Worm (Caenorhabditis elegans) whole organism, young adult: ENCODE measurements around the gene ncx-3.

Source experiments
- F49E8.2 ChIP-seq: sonication (generic microtip); optimal IDR thresholded peaks from 3 replicates; lab custom pipeline; 2017; ENCODE audit warnings: missing genetic modification characterization, mild to moderate bottlenecking, missing compliant biosample characterization, antibody characterized with exemption, moderate library complexity; ENCODE audit not compliant: insufficient read depth
- F57A8.1 ChIP-seq: fragments of 200-800 bp; sonication (Bioruptor generic); optimal IDR thresholded peaks from 2 replicates; lab custom pipeline; 2018; ENCODE audit warnings: mild to moderate bottlenecking, missing genetic modification characterization, moderate library complexity, missing compliant biosample characterization
- K12H6.12 ChIP-seq: fragments of 200-800 bp; sonication (Bioruptor generic); optimal IDR thresholded peaks from 2 replicates; lab custom pipeline; 2018; ENCODE audit warnings: mild to moderate bottlenecking, missing genetic modification characterization, missing compliant biosample characterization
- Y53G8AR.9 ChIP-seq: fragments of 200-800 bp; sonication (Bioruptor generic); conservative IDR thresholded peaks from 2 replicates; pipeline ENCODE4 v1.3.6; 2022; ENCODE audit warnings: missing genetic modification reagents, missing genetic modification characterization, missing compliant biosample characterization
- ZK185.1 ChIP-seq: sonication (generic microtip); optimal IDR thresholded peaks from 2 replicates; lab custom pipeline; 2016; ENCODE audit warnings: mild to moderate bottlenecking, missing genetic modification characterization, missing compliant biosample characterization; ENCODE audit not compliant: poor library complexity, severe bottlenecking
- athp-1 ChIP-seq: sonication (generic microtip); optimal IDR thresholded peaks from 2 replicates; lab custom pipeline; 2017; ENCODE audit warnings: mild to moderate bottlenecking, missing genetic modification characterization, missing compliant biosample characterization
- cebp-1 ChIP-seq, 2 experiments: fragments of 200-800 bp in 1 of 2; sonication (Bioruptor generic) in 1 of 2; sonication (generic microtip) in 1 of 2; IDR thresholded peaks in 1 of 2; optimal IDR thresholded peaks in 1 of 2; 2 replicates each; pipeline versions ENCODE4 v1.3.6 to Lab custom; 2017 to 2022; ENCODE audit warnings: missing compliant biosample characterization in 2 of 2, missing genetic modification characterization in 2 of 2, mild to moderate bottlenecking in 1 of 2, missing genetic modification reagents in 1 of 2, moderate library complexity in 1 of 2
- cebp-2 ChIP-seq: fragments of 200-800 bp; sonication (Bioruptor generic); IDR thresholded peaks from 2 replicates; pipeline ENCODE4 v1.3.6; 2022; ENCODE audit warnings: missing genetic modification characterization, missing compliant biosample characterization
- ceh-100 ChIP-seq: fragments of 200-800 bp; sonication (Bioruptor generic); IDR thresholded peaks from 2 replicates; pipeline ENCODE4 v1.3.6; 2022; ENCODE audit warnings: missing genetic modification reagents, missing genetic modification characterization, missing compliant biosample characterization
- ceh-27 ChIP-seq: fragments of 200-800 bp; sonication (Bioruptor generic); optimal IDR thresholded peaks from 2 replicates; lab custom pipeline; 2018; ENCODE audit warnings: mild to moderate bottlenecking, missing genetic modification characterization, moderate library complexity, missing compliant biosample characterization
- ceh-79 ChIP-seq: sonication (generic microtip); optimal IDR thresholded peaks from 2 replicates; lab custom pipeline; 2017; ENCODE audit warnings: mild to moderate bottlenecking, missing genetic modification characterization, missing compliant biosample characterization
- chd-7 ChIP-seq: sonication (generic microtip); optimal IDR thresholded peaks from 2 replicates; lab custom pipeline; 2016; ENCODE audit warnings: mild to moderate bottlenecking, missing genetic modification characterization, moderate library complexity, missing compliant biosample characterization
- efl-1 ChIP-seq: fragments of 150-350 bp; optimal IDR thresholded peaks from 2 replicates; lab custom pipeline; 2014; ENCODE audit warnings: missing biosample characterization, missing genetic modification reagents, missing genetic modification characterization
- egl-18 ChIP-seq: fragments of 200-800 bp; sonication (Bioruptor generic); IDR thresholded peaks from 2 replicates; pipeline ENCODE4 v1.3.6; 2022; ENCODE audit warnings: missing genetic modification reagents, missing genetic modification characterization, missing compliant biosample characterization
- egrh-3 ChIP-seq: fragments of 200-800 bp; sonication (Bioruptor generic); IDR thresholded peaks from 2 replicates; pipeline ENCODE4 v1.3.6; 2022; ENCODE audit warnings: missing genetic modification reagents, missing genetic modification characterization, missing compliant biosample characterization
- ets-4 ChIP-seq: fragments of 200-800 bp; sonication (Bioruptor generic); optimal IDR thresholded peaks from 2 replicates; lab custom pipeline; 2018; ENCODE audit warnings: mild to moderate bottlenecking, missing genetic modification characterization, missing compliant biosample characterization
- fkh-3 ChIP-seq: sonication (generic microtip); optimal IDR thresholded peaks from 2 replicates; lab custom pipeline; 2016; ENCODE audit warnings: mild to moderate bottlenecking, missing genetic modification characterization, missing compliant biosample characterization
- gei-17 ChIP-seq: fragments of 200-800 bp; sonication (Bioruptor generic); optimal IDR thresholded peaks from 2 replicates; lab custom pipeline; 2018; ENCODE audit warnings: mild to moderate bottlenecking, missing genetic modification characterization, missing compliant biosample characterization
- hlh-26 ChIP-seq: fragments of 200-800 bp; sonication (Bioruptor generic); conservative IDR thresholded peaks from 2 replicates; pipeline ENCODE4 v1.3.6; 2022; ENCODE audit warnings: missing genetic modification reagents, missing genetic modification characterization, missing compliant biosample characterization
- hmg-1.2 ChIP-seq: fragments of 200-800 bp; sonication (Bioruptor generic); IDR thresholded peaks from 2 replicates; pipeline ENCODE4 v1.3.6; 2022; ENCODE audit warnings: missing genetic modification reagents, missing genetic modification characterization, missing compliant biosample characterization
- hsf-1 ChIP-seq: fragments of 200-800 bp; sonication (Bioruptor generic); IDR thresholded peaks from 2 replicates; pipeline ENCODE4 v1.3.6; 2022; ENCODE audit warnings: missing genetic modification reagents, missing genetic modification characterization, missing compliant biosample characterization
- lir-1 ChIP-seq: fragments of 200-800 bp; sonication (Bioruptor generic); conservative IDR thresholded peaks from 2 replicates; pipeline ENCODE4 v1.3.6; 2022; ENCODE audit warnings: missing genetic modification reagents, missing genetic modification characterization, missing compliant biosample characterization
- madf-10 ChIP-seq: sonication (generic microtip); optimal IDR thresholded peaks from 2 replicates; lab custom pipeline; 2016; ENCODE audit warnings: mild to moderate bottlenecking, missing genetic modification characterization, missing compliant biosample characterization
- madf-8 ChIP-seq: fragments of 200-800 bp; sonication (Bioruptor generic); conservative IDR thresholded peaks from 2 replicates; pipeline ENCODE4 v1.3.6; 2022; ENCODE audit warnings: missing genetic modification reagents, missing genetic modification characterization, missing compliant biosample characterization
- mel-28 ChIP-seq: sonication (generic microtip); optimal IDR thresholded peaks from 2 replicates; lab custom pipeline; 2016; ENCODE audit warnings: borderline replicate concordance, mild to moderate bottlenecking, missing genetic modification characterization, missing compliant biosample characterization
- nhr-120 ChIP-seq: fragments of 200-800 bp; sonication (Bioruptor generic); IDR thresholded peaks from 2 replicates; pipeline ENCODE4 v1.3.6; 2022; ENCODE audit warnings: missing genetic modification characterization, missing compliant biosample characterization
- nhr-27 ChIP-seq: fragments of 200-800 bp; sonication (Bioruptor generic); optimal IDR thresholded peaks from 2 replicates; lab custom pipeline; 2018; ENCODE audit warnings: mild to moderate bottlenecking, missing genetic modification characterization, moderate library complexity, missing compliant biosample characterization
- nhr-90 ChIP-seq: sonication (generic microtip); optimal IDR thresholded peaks from 2 replicates; lab custom pipeline; 2016; ENCODE audit warnings: missing genotype, mild to moderate bottlenecking, missing genetic modification characterization, missing compliant biosample characterization
- rcor-1 ChIP-seq: fragments of 200-800 bp; sonication (Bioruptor generic); IDR thresholded peaks from 2 replicates; pipeline ENCODE4 v1.3.6; 2022; ENCODE audit warnings: missing genetic modification reagents, missing genetic modification characterization, missing compliant biosample characterization
- snpc-3.4 ChIP-seq: sonication (generic microtip); optimal IDR thresholded peaks from 2 replicates; lab custom pipeline; 2017; ENCODE audit warnings: missing genetic modification characterization, mild to moderate bottlenecking, missing compliant biosample characterization, antibody characterized with exemption, moderate library complexity, missing genotype, missing genetic modification reagents
- snpc-4 ChIP-seq, 5 experiments: fragments of 150-350 bp in 1 of 5; sonication (generic microtip) in 4 of 5; optimal IDR thresholded peaks; 2 replicates each; lab custom pipeline; 2014 to 2018; ENCODE audit warnings: missing genetic modification characterization in 5 of 5, missing biosample characterization in 3 of 5, antibody characterized with exemption in 2 of 5, mild to moderate bottlenecking in 2 of 5, missing compliant biosample characterization in 2 of 5, missing genotype in 2 of 5, moderate library complexity in 2 of 5, missing genetic modification reagents in 1 of 5
- somi-1 ChIP-seq: fragments of 200-800 bp; sonication (Bioruptor generic); optimal IDR thresholded peaks from 2 replicates; lab custom pipeline; 2018; ENCODE audit warnings: mild to moderate bottlenecking, missing genetic modification characterization, missing compliant biosample characterization
- sptf-2 ChIP-seq: fragments of 200-800 bp; sonication (Bioruptor generic); optimal IDR thresholded peaks from 2 replicates; lab custom pipeline; 2018; ENCODE audit warnings: mild to moderate bottlenecking, missing genetic modification characterization, missing compliant biosample characterization
- zim-3 ChIP-seq: sonication (generic microtip); optimal IDR thresholded peaks from 2 replicates; lab custom pipeline; 2017; ENCODE audit warnings: mild to moderate bottlenecking, missing genetic modification characterization, moderate library complexity, missing compliant biosample characterization
- ztf-26 ChIP-seq: sonication (generic microtip); optimal IDR thresholded peaks from 2 replicates; lab custom pipeline; 2017; ENCODE audit warnings: missing genetic modification characterization, missing compliant biosample characterization
- ztf-6 ChIP-seq: fragments of 200-800 bp; sonication (Bioruptor generic); IDR thresholded peaks from 2 replicates; pipeline ENCODE4 v1.3.6; 2022; ENCODE audit warnings: missing genetic modification reagents, missing genetic modification characterization, missing compliant biosample characterization

The ncx-3 gene

DNA sequence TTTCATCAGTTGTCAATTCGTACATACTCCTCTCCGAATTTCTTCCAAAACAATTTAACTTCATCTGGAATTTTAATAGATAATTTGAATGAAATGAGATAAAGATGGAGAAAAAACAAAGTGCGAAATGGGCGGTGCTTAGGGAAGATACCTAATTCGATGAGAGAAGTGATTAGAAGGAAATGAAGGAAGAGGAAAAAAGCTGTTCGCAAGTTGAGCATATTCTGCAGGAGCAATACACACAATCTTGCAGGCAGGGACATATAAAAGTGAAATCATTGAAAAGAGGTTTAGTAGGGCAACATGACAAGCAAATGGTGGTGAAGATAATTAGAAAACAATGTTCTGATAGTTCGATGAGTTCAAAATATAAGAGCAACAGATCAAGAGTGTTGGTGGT, 4.7 kb upstream of the ncx-3 start, which contains the start of gene glb-21:
Gene glb-21, minus strand, starts transcription at position 66 of the 400 bp plus-strand sequence.
- TF ChIP-seq cebp-2: no peak
- TF ChIP-seq rcor-1 (GFP tag; lab: Robert Waterston, UW): no peak
- no peak for TF ChIP-seq chd-7 (tag; lab: Kevin White, UChicago)
- TF ChIP-seq zim-3 (tag; lab: Kevin White, UChicago): no peak
- TF ChIP-seq Y53G8AR.9 (GFP tag; lab: Robert Waterston, UW): no peak
- TF ChIP-seq hsf-1: no peak
- no peak for TF ChIP-seq snpc-4 (GFP tag; optimal IDR thresholded peaks at IDR 0.05; lab: Kevin White, UChicago)
- TF ChIP-seq snpc-4 (tag; optimal IDR thresholded peaks at IDR 0.05; lab: Kevin White, UChicago): no peak
- no peak for TF ChIP-seq mel-28
- no peak for TF ChIP-seq sptf-2 (GFP tag; lab: Kevin White, UChicago)
- TF ChIP-seq egrh-3 (GFP tag; lab: Robert Waterston, UW): no peak

DNA sequence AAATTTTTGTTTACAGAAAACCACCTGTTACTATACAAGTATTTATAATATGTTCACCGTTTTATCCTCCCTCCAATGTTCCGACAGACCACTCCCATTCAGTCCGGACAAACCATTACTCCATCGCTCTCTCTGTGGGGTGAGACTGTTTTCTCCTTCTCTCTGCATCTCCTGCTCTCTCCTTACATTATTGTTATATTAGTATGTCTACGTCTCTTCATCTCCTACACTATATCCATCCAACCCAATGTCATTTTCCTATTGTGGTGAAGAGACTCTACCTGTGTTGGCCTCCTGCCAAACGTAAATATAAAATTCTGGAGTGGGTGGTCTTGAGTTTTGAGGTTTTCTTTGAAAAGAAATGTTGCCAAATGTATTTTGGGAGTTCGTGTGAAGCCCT, 1.9 kb upstream of the ncx-3 start:
- TF ChIP-seq nhr-120 (GFP tag; lab: Robert Waterston, UW) (no peak), hmg-1.2 (GFP tag; lab: Robert Waterston, UW) (peak; percentile 90)
- TF ChIP-seq, all 124 proteins: peak for 1

DNA sequence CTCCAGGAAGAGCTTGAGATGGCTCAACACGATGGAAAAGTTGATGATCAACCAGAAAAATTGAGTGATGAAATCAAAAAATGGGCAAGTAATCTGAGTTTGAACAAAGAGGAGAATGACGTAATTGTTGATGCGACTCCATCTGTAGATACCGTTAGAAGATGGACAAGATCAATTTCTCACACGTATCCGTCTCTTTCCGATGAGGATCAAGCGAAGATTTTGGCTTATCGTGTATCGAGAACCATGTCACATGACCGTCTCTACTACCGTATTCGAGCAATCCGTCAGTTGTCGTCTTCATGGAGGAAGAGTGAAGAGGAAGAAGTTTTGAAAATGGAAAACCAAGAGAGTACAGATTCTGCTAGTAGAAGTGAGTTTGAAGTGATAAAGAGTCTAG, 1.6 kb downstream of the ncx-3 start:
- no peak for TF ChIP-seq snpc-3.4
- no peak for TF ChIP-seq madf-10 (tag; lab: Kevin White, UChicago)
- TF ChIP-seq cebp-1 (GFP tag; IDR thresholded peaks at IDR 0.05; lab: Robert Waterston, UW): no peak
- TF ChIP-seq cebp-1 (tag; optimal IDR thresholded peaks at IDR 0.05; lab: Kevin White, UChicago): no peak
- TF ChIP-seq K12H6.12 (tag; lab: Kevin White, UChicago): no peak
- no peak for TF ChIP-seq F49E8.2
- no peak for TF ChIP-seq athp-1
- TF ChIP-seq hlh-26 (GFP tag; lab: Robert Waterston, UW): no peak
- no peak for TF ChIP-seq ztf-6 (GFP tag; lab: Robert Waterston, UW)
- no peak for TF ChIP-seq efl-1
- TF ChIP-seq egl-18: no peak
- no peak for TF ChIP-seq ceh-100
- TF ChIP-seq F57A8.1: no peak
- no peak for TF ChIP-seq somi-1 (GFP tag; lab: Kevin White, UChicago)
- no peak for TF ChIP-seq nhr-90 (tag; lab: Kevin White, UChicago)
- no peak for TF ChIP-seq ztf-26 (tag; lab: Kevin White, UChicago)
- no peak for TF ChIP-seq ZK185.1 (tag; lab: Kevin White, UChicago)
- TF ChIP-seq ceh-27 (GFP tag; lab: Kevin White, UChicago): no peak
- no peak for TF ChIP-seq ets-4 (GFP tag; lab: Kevin White, UChicago)
- TF ChIP-seq madf-8 (GFP tag; lab: Robert Waterston, UW): no peak

DNA sequence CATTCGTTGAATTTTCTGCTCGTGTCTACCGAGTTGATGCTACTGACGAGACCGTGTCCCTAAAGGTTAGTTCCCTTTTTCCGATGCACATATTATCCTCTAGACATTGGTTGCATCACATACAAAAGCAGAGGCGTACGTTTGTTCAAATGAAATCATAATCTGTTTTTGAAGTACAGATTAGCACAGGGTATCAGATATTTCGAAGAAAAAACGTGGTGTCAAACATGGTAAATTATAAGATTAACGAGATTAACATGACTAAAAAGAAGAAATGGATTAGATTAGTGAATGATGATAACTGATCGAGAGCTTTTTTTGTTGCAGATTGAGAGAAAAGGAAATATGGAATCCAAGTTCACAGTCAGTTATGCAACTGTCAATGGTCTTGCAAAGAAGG, 2.4 kb downstream of the ncx-3 start:
- no peak for TF ChIP-seq nhr-27
- no peak for TF ChIP-seq ceh-79 (tag; lab: Kevin White, UChicago)
- TF ChIP-seq lir-1: no peak
- no peak for TF ChIP-seq K12H6.12 (tag; lab: Kevin White, UChicago)
- no peak for TF ChIP-seq gei-17 (GFP tag; lab: Kevin White, UChicago)
- no peak for TF ChIP-seq fkh-3 (tag; lab: Kevin White, UChicago)
